Worm (Caenorhabditis elegans): ENCODE data around the gene R04A9.6.

DNA sequence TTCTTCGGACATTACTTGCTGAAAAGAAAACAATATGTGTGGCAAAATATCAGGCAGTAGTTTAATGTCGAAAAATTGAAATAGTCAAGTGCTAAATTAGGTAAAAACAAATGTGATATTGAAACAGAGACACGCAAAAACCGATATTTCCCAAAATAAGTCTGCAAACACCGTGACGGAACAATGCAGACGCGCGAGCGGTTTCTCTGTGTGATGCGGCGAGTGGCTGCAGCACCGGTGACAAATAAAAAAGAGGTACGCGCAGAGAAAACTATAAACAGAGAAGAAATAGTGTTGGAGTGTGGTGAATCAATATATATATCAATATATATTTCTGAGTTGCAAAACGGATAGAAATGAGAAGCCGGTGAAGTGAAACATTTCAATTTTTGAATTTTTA lies 14.7 kb upstream of the R04A9.6 start, which contains the start of gene ife-2:
- TF ChIP-seq lir-3 (tag; optimal IDR thresholded peaks at IDR 0.05) (no peak), lin-39 (tag; optimal IDR thresholded peaks at IDR 0.05) (no peak), lsy-2 (tag; optimal IDR thresholded peaks at IDR 0.05) (peak in 1 of 2 experiments; percentile 82)
